Fruit fly (Drosophila melanogaster): ENCODE measurements around the gene CG2116.

- TF ChIP-seq pzg (GFP tag; optimal IDR thresholded peaks at IDR 0.05) (no peak), D19B (GFP tag; optimal IDR thresholded peaks at IDR 0.05) (no peak), zen2 (GFP tag; IDR thresholded peaks at IDR 0.05; ENCODE audit: partially characterized antibody) (no peak), CG17829 (tag; optimal IDR thresholded peaks at IDR 0.05) (no peak), pho (GFP tag; optimal IDR thresholded peaks at IDR 0.05) (no peak), jumu (GFP tag; optimal IDR thresholded peaks at IDR 0.05) (no peak), Ravus (GFP tag; IDR thresholded peaks at IDR 0.05) (no peak), eyg (GFP tag; optimal IDR thresholded peaks at IDR 0.05) (no peak), pan (optimal IDR thresholded peaks at IDR 0.05) (no peak), pan (GFP tag; optimal IDR thresholded peaks at IDR 0.05 in 1 of 2, IDR thresholded peaks at IDR 0.05 in 1 of 2) (no peak), CG7745 (tag; optimal IDR thresholded peaks at IDR 0.05) (no peak), CG8478 (optimal IDR thresholded peaks at IDR 0.05) (no peak), vnd (GFP tag; IDR thresholded peaks at IDR 0.05; ENCODE audit: partially characterized antibody) (no peak), NFAT (GFP tag; IDR thresholded peaks at IDR 0.05) (no peak)
These were observed 50.2 kb downstream of the CG2116 start for dm6 chrX:8179858-8180257.
